Worm (Caenorhabditis elegans): ENCODE data around the gene cyn-3.
A peak's percentile ranks its signal among the peaks of the same experiment; 100 is the strongest.

The cyn-3 gene

ce11 chrV:15226206-15226605, 36.5 kb downstream of the cyn-3 start:
- peak; percentile 41 for TF ChIP-seq pqm-1 (tag; optimal IDR thresholded peaks at IDR 0.05)
- TF ChIP-seq nhr-48 (tag; optimal IDR thresholded peaks at IDR 0.05) = no peak

- no peak for TF ChIP-seq mes-2 (tag; optimal IDR thresholded peaks at IDR 0.05; ENCODE audit: poor library complexity, severe bottlenecking)
- TF ChIP-seq aha-1 (tag) = no peak
- TF ChIP-seq cey-2 (tag; optimal IDR thresholded peaks at IDR 0.05; ENCODE audit: borderline replicate concordance, insufficient read depth) = no peak
- no peak for TF ChIP-seq nhr-28 (tag; optimal IDR thresholded peaks at IDR 0.05)
- no peak for TF ChIP-seq spr-1 (tag; optimal IDR thresholded peaks at IDR 0.05)
- no peak for TF ChIP-seq dmd-8 (GFP tag; IDR thresholded peaks at IDR 0.05)
- TF ChIP-seq gei-8 (GFP tag; optimal IDR thresholded peaks at IDR 0.05) = no peak
- no peak for TF ChIP-seq ces-1 (GFP tag; optimal IDR thresholded peaks at IDR 0.05)
- no peak for TF ChIP-seq zip-2 (tag; optimal IDR thresholded peaks at IDR 0.05)
Observed at ce11 chrV:15230243-15230642, 40.5 kb downstream of the cyn-3 start, which contains the start of gene srw-15. TSS of gene srw-15 (plus strand) at chrV:15230543.

- TF ChIP-seq lin-39 (tag; optimal IDR thresholded peaks at IDR 0.05) (no peak), aha-1 (tag) (peak; percentile 29)
Observed at ce11 chrV:15232200-15232599, 42.5 kb downstream of the cyn-3 start, which contains the start of gene srw-13. TSS of gene srw-13 (plus strand) at chrV:15232500.

ce11 chrV:15235661-15236060, 45.9 kb downstream of the cyn-3 start, which contains the start of gene nhr-164:
TSS of gene nhr-164 (minus strand) at chrV:15235761.
- TF ChIP-seq lin-1 (GFP tag; IDR thresholded peaks at IDR 0.05) = no peak

- TF ChIP-seq unc-62 (GFP tag; optimal IDR thresholded peaks at IDR 0.05 in 1 of 2) = peak in 1 of 2 experiments; percentile 33
- no peak for TF ChIP-seq unc-62 (tag; optimal IDR thresholded peaks at IDR 0.05)
- no peak for TF ChIP-seq saeg-2 (GFP tag; IDR thresholded peaks at IDR 0.05)
- no peak for TF ChIP-seq ceh-62 (tag; optimal IDR thresholded peaks at IDR 0.05)
Observed at ce11 chrV:15238552-15238951, 48.8 kb downstream of the cyn-3 start, which contains the start of gene srw-12. TSS of gene srw-12 (minus strand) at chrV:15238652.

ce11 chrV:15240215-15240614, 50.5 kb downstream of the cyn-3 start, which contains the start of gene srw-11:
TSS of gene srw-11 (minus strand) at chrV:15240315.
- TF ChIP-seq lim-7 (GFP tag; IDR thresholded peaks at IDR 0.05) = no peak
- TF ChIP-seq spr-1 (tag; optimal IDR thresholded peaks at IDR 0.05) = no peak
- TF ChIP-seq mdt-29 (GFP tag; IDR thresholded peaks at IDR 0.05) = no peak
- no peak for TF ChIP-seq mep-1 (tag; optimal IDR thresholded peaks at IDR 0.05)
- TF ChIP-seq ceh-62 (tag; optimal IDR thresholded peaks at IDR 0.05) = no peak
- no peak for TF ChIP-seq hlh-30 (tag; optimal IDR thresholded peaks at IDR 0.05; ENCODE audit: insufficient read depth)
- no peak for TF ChIP-seq nhr-48 (tag; optimal IDR thresholded peaks at IDR 0.05)
